Fruit fly (Drosophila melanogaster) whole organism, prepupa: ENCODE results near the gene Cyp6d4.

ENCODE experiments used
- Blimp-1 ChIP-seq: fragments of 200-800 bp; sonication (Bioruptor generic); optimal IDR thresholded peaks from 3 replicates; lab custom pipeline; 2017; ENCODE audit warnings: missing biosample characterization, missing genetic modification characterization, mild to moderate bottlenecking, moderate library complexity, missing genetic modification reagents
- CG10631 ChIP-seq: fragments of 200-800 bp; sonication (Bioruptor generic); optimal IDR thresholded peaks from 2 replicates; lab custom pipeline; 2016; ENCODE audit warnings: missing biosample characterization, missing genetic modification characterization
- CG10669 ChIP-seq: fragments of 200-800 bp; sonication (Bioruptor generic); optimal IDR thresholded peaks from 3 replicates; lab custom pipeline; 2018; ENCODE audit warnings: missing biosample characterization, mild to moderate bottlenecking, missing genetic modification characterization, moderate library complexity
- CG11294 ChIP-seq: fragments of 200-800 bp; sonication (Bioruptor generic); IDR thresholded peaks from 2 replicates; pipeline ENCODE4 v1.3.6; 2022; ENCODE audit warnings: missing biosample characterization, missing genetic modification characterization
- CG11762 ChIP-seq: fragments of 200-800 bp; sonication (Bioruptor generic); optimal IDR thresholded peaks from 3 replicates; lab custom pipeline; 2016; ENCODE audit warnings: missing biosample characterization, missing genetic modification characterization; ENCODE audit not compliant: insufficient read depth
- CG15336 ChIP-seq: fragments of 200-800 bp; sonication (Bioruptor generic); IDR thresholded peaks from 2 replicates; pipeline ENCODE4 v1.3.6; 2022; ENCODE audit warnings: missing biosample characterization, missing genetic modification characterization
- CG1621 ChIP-seq: fragments of 200-800 bp; sonication (Bioruptor generic); optimal IDR thresholded peaks from 3 replicates; lab custom pipeline; 2018; ENCODE audit warnings: missing biosample characterization, mild to moderate bottlenecking, missing genetic modification characterization
- CG16779 ChIP-seq: fragments of 200-800 bp; sonication (Bioruptor generic); optimal IDR thresholded peaks from 3 replicates; lab custom pipeline; 2017; ENCODE audit warnings: missing biosample characterization, mild to moderate bottlenecking, missing genetic modification characterization
- CG3032 ChIP-seq: fragments of 200-800 bp; optimal IDR thresholded peaks from 2 replicates; lab custom pipeline; 2019; ENCODE audit warnings: missing biosample characterization, mild to moderate bottlenecking, missing genetic modification characterization, moderate library complexity
- CG32006 ChIP-seq: fragments of 200-800 bp; sonication (Bioruptor generic); optimal IDR thresholded peaks from 3 replicates; lab custom pipeline; 2017; ENCODE audit warnings: missing biosample characterization, mild to moderate bottlenecking, missing genetic modification characterization
- CG34406 ChIP-seq: fragments of 200-800 bp; sonication (Bioruptor generic); optimal IDR thresholded peaks from 3 replicates; lab custom pipeline; 2016; ENCODE audit warnings: missing biosample characterization, missing genetic modification characterization
- CG3919 ChIP-seq: fragments of 200-800 bp; sonication (Bioruptor generic); optimal IDR thresholded peaks from 3 replicates; lab custom pipeline; 2016; ENCODE audit warnings: missing biosample characterization, missing genetic modification characterization
- CG6792 ChIP-seq: fragments of 200-800 bp; sonication (Bioruptor generic); optimal IDR thresholded peaks from 3 replicates; lab custom pipeline; 2016; ENCODE audit warnings: missing biosample characterization, missing genetic modification characterization
- CG6854 ChIP-seq: fragments of 200-800 bp; sonication (Bioruptor generic); optimal IDR thresholded peaks from 2 replicates; lab custom pipeline; 2017; ENCODE audit warnings: missing biosample characterization, mild to moderate bottlenecking, missing genetic modification characterization
- CG8119 ChIP-seq: fragments of 200-800 bp; sonication (Bioruptor generic); IDR thresholded peaks from 3 replicates; pipeline ENCODE4 v1.3.6; 2022; ENCODE audit warnings: missing biosample characterization, missing genetic modification characterization
- CG8319 ChIP-seq: fragments of 200-800 bp; sonication (Bioruptor generic); optimal IDR thresholded peaks from 3 replicates; lab custom pipeline; 2016; ENCODE audit warnings: missing biosample characterization, missing genetic modification characterization
- Eip78C ChIP-seq: fragments of 200-800 bp; sonication (Bioruptor generic); peaks from one replicate; lab custom pipeline; 2016; ENCODE audit warnings: missing biosample characterization, missing genetic modification characterization
- Eip93F ChIP-seq: fragments of 200-800 bp; sonication (Bioruptor generic); optimal IDR thresholded peaks from 2 replicates; lab custom pipeline; 2016; ENCODE audit warnings: missing biosample characterization, mild to moderate bottlenecking, missing genetic modification characterization
- Ets21C ChIP-seq: fragments of 200-800 bp; sonication (Bioruptor generic); optimal IDR thresholded peaks from 3 replicates; lab custom pipeline; 2016; ENCODE audit warnings: missing biosample characterization, missing genetic modification characterization
- Ets96B ChIP-seq: fragments of 200-800 bp; optimal IDR thresholded peaks from 2 replicates; lab custom pipeline; 2019; ENCODE audit warnings: missing biosample characterization, mild to moderate bottlenecking, missing genetic modification characterization, moderate library complexity
- Hr38 ChIP-seq: sonication (Bioruptor generic); optimal IDR thresholded peaks from 2 replicates; lab custom pipeline; 2016; ENCODE audit warnings: missing biosample characterization, missing genetic modification characterization
- Hr39 ChIP-seq: fragments of 200-800 bp; sonication (Bioruptor generic); optimal IDR thresholded peaks from 2 replicates; lab custom pipeline; 2016; ENCODE audit warnings: missing biosample characterization, missing genetic modification characterization
- Hr4 ChIP-seq: fragments of 200-800 bp; sonication (Bioruptor generic); optimal IDR thresholded peaks from 3 replicates; lab custom pipeline; 2016; ENCODE audit warnings: missing biosample characterization, missing genetic modification characterization
- Lpt ChIP-seq: fragments of 200-800 bp; sonication (Bioruptor generic); optimal IDR thresholded peaks from 3 replicates; lab custom pipeline; 2016; ENCODE audit warnings: missing biosample characterization, missing genetic modification characterization
- Met ChIP-seq: fragments of 200-800 bp; sonication (Bioruptor generic); optimal IDR thresholded peaks from 3 replicates; lab custom pipeline; 2016; ENCODE audit warnings: missing biosample characterization, missing genetic modification characterization
- dsx ChIP-seq: fragments of 200-800 bp; optimal IDR thresholded peaks from 3 replicates; lab custom pipeline; 2019; ENCODE audit warnings: missing biosample characterization, mild to moderate bottlenecking, missing genetic modification characterization, moderate library complexity; ENCODE audit not compliant: poor library complexity, severe bottlenecking
- eg ChIP-seq: fragments of 200-800 bp; sonication (Bioruptor generic); IDR thresholded peaks from 3 replicates; pipeline ENCODE4 v1.3.6; 2022; ENCODE audit warnings: missing biosample characterization, missing genetic modification characterization
- esn ChIP-seq: fragments of 200-800 bp; sonication (Bioruptor generic); optimal IDR thresholded peaks from 2 replicates; lab custom pipeline; 2016; ENCODE audit warnings: missing biosample characterization, mild to moderate bottlenecking, missing genetic modification characterization, moderate library complexity
- fd59A ChIP-seq: fragments of 200-800 bp; sonication (Bioruptor generic); optimal IDR thresholded peaks from 2 replicates; lab custom pipeline; 2017; ENCODE audit warnings: missing biosample characterization, mild to moderate bottlenecking, missing genetic modification characterization, missing genetic modification reagents
- fd85E ChIP-seq: fragments of 200-800 bp; sonication (Bioruptor generic); optimal IDR thresholded peaks from 3 replicates; lab custom pipeline; 2016; ENCODE audit warnings: missing biosample characterization, missing genetic modification characterization
- fkh ChIP-seq: fragments of 200-800 bp; sonication (Bioruptor generic); optimal IDR thresholded peaks from 3 replicates; lab custom pipeline; 2017; ENCODE audit warnings: missing biosample characterization, mild to moderate bottlenecking, missing genetic modification characterization, moderate library complexity
- lz ChIP-seq: fragments of 200-800 bp; sonication (Bioruptor generic); optimal IDR thresholded peaks from 3 replicates; lab custom pipeline; 2016; ENCODE audit warnings: missing biosample characterization, missing genetic modification characterization
- net ChIP-seq: fragments of 200-800 bp; sonication (Bioruptor generic); optimal IDR thresholded peaks from 3 replicates; lab custom pipeline; 2016; ENCODE audit warnings: missing biosample characterization, missing genetic modification characterization
- pdm3 ChIP-seq: fragments of 200-800 bp; sonication (Bioruptor generic); optimal IDR thresholded peaks from 3 replicates; lab custom pipeline; 2016; ENCODE audit warnings: missing biosample characterization, missing genetic modification characterization
- salr ChIP-seq, 2 experiments: fragments of 200-800 bp; sonication (Bioruptor generic); optimal IDR thresholded peaks; 3 replicates each; lab custom pipeline; 2016 to 2018; ENCODE audit warnings: missing biosample characterization in 2 of 2, missing genetic modification characterization in 2 of 2, mild to moderate bottlenecking in 1 of 2
- ss ChIP-seq, 2 experiments: fragments of 200-800 bp; sonication (Bioruptor generic); optimal IDR thresholded peaks; 2 replicates in 1 of 2; 3 replicates in 1 of 2; lab custom pipeline; 2017 to 2018; ENCODE audit warnings: mild to moderate bottlenecking in 2 of 2, missing biosample characterization in 2 of 2, missing genetic modification characterization in 2 of 2, moderate library complexity in 1 of 2
- svp ChIP-seq: fragments of 200-800 bp; sonication (Bioruptor generic); peaks from one replicate; lab custom pipeline; 2016; ENCODE audit warnings: missing biosample characterization, missing genetic modification characterization
- topi ChIP-seq: fragments of 200-800 bp; sonication (Bioruptor generic); optimal IDR thresholded peaks from 3 replicates; lab custom pipeline; 2016; ENCODE audit warnings: missing biosample characterization, missing genetic modification characterization
- vri ChIP-seq: fragments of 200-800 bp; sonication (Bioruptor generic); optimal IDR thresholded peaks from 3 replicates; lab custom pipeline; 2016; ENCODE audit warnings: missing biosample characterization, mild to moderate bottlenecking, missing genetic modification characterization

The Cyp6d4 gene

dm6 chr3R:22726031-22726770 lies 28.1 kb downstream of the Cyp6d4 start, which contains the start of gene RNF220 (continued):
- TF ChIP-seq CG11294 (GFP tag; lab: Robert Waterston, UW) (no peak), dsx (GFP tag; lab: Kevin White, UChicago) (no peak), Met (GFP tag; lab: Kevin White, UChicago) (no peak), net (GFP tag; lab: Kevin White, UChicago) (peak; percentile 50), eg (GFP tag; lab: Robert Waterston, UW) (peak; percentile 67; the same call in 2 of the 3 replicates), svp (GFP tag; lab: Kevin White, UChicago) (peak; percentile 66)

dm6 chr3R:22726771-22727455 lies 28.8 kb downstream of the Cyp6d4 start, which contains the start of gene CG45049:
CG45049 (plus strand) TSS chr3R:22726967.
- TF ChIP-seq topi = peak; percentile 13
- TF ChIP-seq vri = no peak
- peak; percentile 4 for TF ChIP-seq Hr4 (GFP tag; lab: Kevin White, UChicago)
- peak; percentile 31 for TF ChIP-seq Hr39 (GFP tag; lab: Kevin White, UChicago)
- peak; percentile 13 for TF ChIP-seq CG3919 (GFP tag; lab: Kevin White, UChicago)
- TF ChIP-seq Met (GFP tag; lab: Kevin White, UChicago) = peak; percentile 39
- TF ChIP-seq CG10631 (GFP tag; lab: Kevin White, UChicago) = peak; percentile 34
- TF ChIP-seq fkh (GFP tag; lab: Kevin White, UChicago) = peak; percentile 63
- TF ChIP-seq CG10669 (GFP tag; lab: Kevin White, UChicago) = no peak
- TF ChIP-seq Ets21C = peak; percentile 9
- peak; percentile 2 for TF ChIP-seq CG16779
- peak; percentile 35 for TF ChIP-seq Eip78C (GFP tag; lab: Kevin White, UChicago)
- TF ChIP-seq dsx (GFP tag; lab: Kevin White, UChicago) = no peak
- TF ChIP-seq Eip93F (GFP tag; lab: Kevin White, UChicago) = no peak
- TF ChIP-seq lz (GFP tag; lab: Kevin White, UChicago) = peak; percentile 26

DNA sequence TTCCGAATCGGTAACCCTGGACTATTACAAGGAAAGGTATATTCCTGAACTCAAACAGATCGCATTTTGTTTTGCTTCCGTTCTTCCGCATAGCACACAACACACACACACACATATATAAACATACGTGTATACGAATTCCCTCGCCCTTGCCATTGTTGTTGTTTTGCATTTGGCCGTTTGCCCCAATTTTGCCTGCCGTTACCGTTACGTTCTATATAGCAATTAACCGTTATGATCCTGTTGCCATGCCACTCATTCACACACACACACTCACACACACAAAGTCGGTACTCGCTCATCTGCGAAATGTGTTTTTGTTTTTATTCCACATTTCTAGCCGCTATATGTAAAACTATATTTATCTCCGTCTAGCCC lies 29.3 kb downstream of the Cyp6d4 start:
- TF ChIP-seq CG6854 (GFP tag; lab: Kevin White, UChicago) = no peak
- no peak for TF ChIP-seq dsx (GFP tag; lab: Kevin White, UChicago)
- no peak for TF ChIP-seq Blimp-1 (GFP tag; lab: Kevin White, UChicago)
- no peak for TF ChIP-seq CG3032 (tag; lab: Kevin White, UChicago)
- no peak for TF ChIP-seq CG15336 (GFP tag; lab: Robert Waterston, UW)
- no peak for TF ChIP-seq svp (GFP tag; lab: Kevin White, UChicago)
- TF ChIP-seq fd59A (GFP tag; lab: Kevin White, UChicago) = no peak
- no peak for TF ChIP-seq CG6792 (GFP tag; lab: Kevin White, UChicago)
- no peak for TF ChIP-seq Eip93F (GFP tag; lab: Kevin White, UChicago)
- TF ChIP-seq CG11294 (GFP tag; lab: Robert Waterston, UW) = no peak
- TF ChIP-seq salr (GFP tag; optimal IDR thresholded peaks at IDR 0.05; lab: Kevin White, UChicago) = no peak
- TF ChIP-seq fkh (GFP tag; lab: Kevin White, UChicago) = no peak
- TF ChIP-seq esn (GFP tag; lab: Kevin White, UChicago) = no peak
- no peak for TF ChIP-seq Ets21C
- TF ChIP-seq eg (GFP tag; lab: Robert Waterston, UW) = no peak
- TF ChIP-seq CG11762 (GFP tag; lab: Kevin White, UChicago) = no peak
- no peak for TF ChIP-seq CG3919 (GFP tag; lab: Kevin White, UChicago)
- TF ChIP-seq Met (GFP tag; lab: Kevin White, UChicago) = no peak
- no peak for TF ChIP-seq CG16779
- TF ChIP-seq, all 60 proteins: peak for 0

- TF ChIP-seq CG8319 (GFP tag; lab: Kevin White, UChicago) = peak; percentile 32
- TF ChIP-seq ss (GFP tag; optimal IDR thresholded peaks at IDR 0.05; lab: Kevin White, UChicago) = no peak
- TF ChIP-seq svp (GFP tag; lab: Kevin White, UChicago) = peak; percentile 56
- peak; percentile 16 for TF ChIP-seq lz (GFP tag; lab: Kevin White, UChicago)
- TF ChIP-seq CG32006 (GFP tag; lab: Kevin White, UChicago) = peak; percentile 72
- no peak for TF ChIP-seq Ets96B (tag; lab: Kevin White, UChicago)
- no peak for TF ChIP-seq Eip78C (GFP tag; lab: Kevin White, UChicago)
- no peak for TF ChIP-seq pdm3 (GFP tag; lab: Kevin White, UChicago)
- no peak for TF ChIP-seq CG8119 (GFP tag; lab: Robert Waterston, UW)
- TF ChIP-seq CG15336 (GFP tag; lab: Robert Waterston, UW) = peak; percentile 80
- TF ChIP-seq Eip93F (GFP tag; lab: Kevin White, UChicago) = no peak
- TF ChIP-seq Hr38 (GFP tag; lab: Kevin White, UChicago) = no peak
- no peak for TF ChIP-seq CG1621
- no peak for TF ChIP-seq CG34406
- TF ChIP-seq CG6792 (GFP tag; lab: Kevin White, UChicago) = peak; percentile 16
- TF ChIP-seq CG3919 (GFP tag; lab: Kevin White, UChicago) = no peak
- no peak for TF ChIP-seq CG11762 (GFP tag; lab: Kevin White, UChicago)
- no peak for TF ChIP-seq CG16779
- no peak for TF ChIP-seq Blimp-1 (GFP tag; lab: Kevin White, UChicago)
- no peak for TF ChIP-seq Lpt
- peak; percentile 41 for TF ChIP-seq esn (GFP tag; lab: Kevin White, UChicago)
- TF ChIP-seq Ets21C = no peak
- TF ChIP-seq Hr4 (GFP tag; lab: Kevin White, UChicago) = peak; percentile 67
- TF ChIP-seq fd85E (GFP tag; lab: Kevin White, UChicago) = no peak
Observed at dm6 chr3R:22727857-22728256, 29.7 kb downstream of the Cyp6d4 start.
